Worm (Caenorhabditis elegans) whole organism, L4 larva: Measurements from ENCODE around the gene mvk-1.

Experiments used
- F10B5.3 ChIP-seq: sonication (generic microtip); optimal IDR thresholded peaks from 2 replicates; lab custom pipeline; 2016; ENCODE audit warnings: mild to moderate bottlenecking, missing genetic modification characterization, missing compliant biosample characterization
- F44E2.7 ChIP-seq: fragments of 200-800 bp; sonication (Bioruptor generic); IDR thresholded peaks from 2 replicates; pipeline ENCODE4 v2.1.2; 2022; ENCODE audit warnings: missing genetic modification characterization, missing compliant biosample characterization
- T26A8.4 ChIP-seq: fragments of 200-800 bp; sonication (Bioruptor generic); IDR thresholded peaks from 2 replicates; pipeline ENCODE4 v1.3.6; 2022; ENCODE audit warnings: missing genetic modification characterization, missing compliant biosample characterization
- Y105C5A.15 ChIP-seq: fragments of 200-800 bp; sonication (Bioruptor generic); IDR thresholded peaks from 2 replicates; pipeline ENCODE4 v1.3.6; 2022; ENCODE audit warnings: missing genetic modification characterization, missing compliant biosample characterization
- Y75B8A.6 ChIP-seq: fragments of 200-800 bp; sonication (Bioruptor generic); IDR thresholded peaks from 2 replicates; pipeline ENCODE4 v1.3.6; 2022; ENCODE audit warnings: missing genetic modification reagents, missing genetic modification characterization, missing compliant biosample characterization
- ZK546.5 ChIP-seq, 2 experiments: sonication (generic microtip); optimal IDR thresholded peaks; 2 replicates each; lab custom pipeline; 2017; ENCODE audit warnings: missing biosample characterization in 2 of 2, missing genetic modification characterization in 2 of 2
- aly-2 ChIP-seq: sonication (generic microtip); optimal IDR thresholded peaks from 2 replicates; lab custom pipeline; 2018; ENCODE audit warnings: missing biosample characterization, missing genetic modification characterization
- ceh-28 ChIP-seq: fragments of 150-350 bp; optimal IDR thresholded peaks from 2 replicates; lab custom pipeline; 2014; ENCODE audit warnings: missing biosample characterization, missing genetic modification reagents, missing genetic modification characterization
- ceh-82 ChIP-seq: sonication (generic microtip); optimal IDR thresholded peaks from 2 replicates; lab custom pipeline; 2017; ENCODE audit warnings: missing biosample characterization, missing genetic modification characterization
- cey-2 ChIP-seq: sonication (generic microtip); optimal IDR thresholded peaks from 3 replicates; lab custom pipeline; 2017; ENCODE audit warnings: missing genetic modification characterization, mild to moderate bottlenecking, missing compliant biosample characterization, antibody characterized with exemption, borderline replicate concordance; ENCODE audit not compliant: insufficient read depth
- daf-16 ChIP-seq, 3 experiments: sonication (generic microtip); optimal IDR thresholded peaks; 2 replicates each; lab custom pipeline; 2016 to 2017; ENCODE audit warnings: missing genetic modification characterization in 3 of 3, missing genetic modification reagents in 3 of 3, mild to moderate bottlenecking in 2 of 3, missing compliant biosample characterization in 2 of 3, missing biosample characterization in 1 of 3, moderate library complexity in 1 of 3
- duxl-1 ChIP-seq: sonication (generic microtip); optimal IDR thresholded peaks from 2 replicates; lab custom pipeline; 2016; ENCODE audit warnings: mild to moderate bottlenecking, missing genetic modification characterization, moderate library complexity, missing compliant biosample characterization; ENCODE audit not compliant: poor library complexity
- dve-1 ChIP-seq: sonication (generic microtip); optimal IDR thresholded peaks from 2 replicates; lab custom pipeline; 2017; ENCODE audit warnings: antibody characterized with exemption, mild to moderate bottlenecking, missing genetic modification characterization, missing compliant biosample characterization; ENCODE audit not compliant: insufficient read depth
- egl-27 ChIP-seq: sonication (generic microtip); optimal IDR thresholded peaks from 3 replicates; lab custom pipeline; 2017; ENCODE audit warnings: missing biosample characterization, missing genetic modification reagents, missing genetic modification characterization
- hlh-11 ChIP-seq: fragments of 200-800 bp; sonication (Bioruptor generic); optimal IDR thresholded peaks from 2 replicates; lab custom pipeline; 2018; ENCODE audit warnings: mild to moderate bottlenecking, missing genetic modification characterization, missing compliant biosample characterization
- jun-1 ChIP-seq: fragments of 150-350 bp; optimal IDR thresholded peaks from 2 replicates; lab custom pipeline; 2014; ENCODE audit warnings: missing biosample characterization, missing genetic modification reagents, missing genetic modification characterization
- lim-7 ChIP-seq: fragments of 200-800 bp; sonication (Bioruptor generic); IDR thresholded peaks from 2 replicates; pipeline ENCODE4 v1.3.6; 2022; ENCODE audit warnings: missing genetic modification characterization, missing compliant biosample characterization
- lin-1 ChIP-seq: fragments of 200-800 bp; sonication (Bioruptor generic); IDR thresholded peaks from 2 replicates; pipeline ENCODE4 v1.3.6; 2022; ENCODE audit warnings: missing genetic modification reagents, missing genetic modification characterization, missing compliant biosample characterization
- lin-13 ChIP-seq: fragments of 150-350 bp; optimal IDR thresholded peaks from 2 replicates; lab custom pipeline; 2014; ENCODE audit warnings: missing biosample characterization, missing genetic modification reagents, missing genetic modification characterization
- lin-38 ChIP-seq: fragments of 200-800 bp; sonication (Bioruptor generic); IDR thresholded peaks from 2 replicates; pipeline ENCODE4 v1.3.6; 2022; ENCODE audit warnings: missing genetic modification reagents, missing genetic modification characterization, missing compliant biosample characterization
- lir-3 ChIP-seq: sonication (generic microtip); optimal IDR thresholded peaks from 2 replicates; lab custom pipeline; 2016; ENCODE audit warnings: mild to moderate bottlenecking, missing genetic modification characterization, missing compliant biosample characterization
- lsy-2 ChIP-seq, 2 experiments: fragments of 150-350 bp in 1 of 2; sonication (generic microtip) in 1 of 2; optimal IDR thresholded peaks; 2 replicates each; lab custom pipeline; 2014 to 2017; ENCODE audit warnings: missing biosample characterization in 2 of 2, missing genetic modification characterization in 2 of 2
- mdl-1 ChIP-seq, 2 experiments: fragments of 150-350 bp in 1 of 2; sonication (generic microtip) in 1 of 2; optimal IDR thresholded peaks; 2 replicates each; lab custom pipeline; 2014 to 2017; ENCODE audit warnings: missing biosample characterization in 2 of 2, missing genetic modification characterization in 2 of 2
- mes-2 ChIP-seq: sonication (generic microtip); optimal IDR thresholded peaks from 2 replicates; lab custom pipeline; 2016; ENCODE audit warnings: missing genotype, mild to moderate bottlenecking, missing genetic modification characterization, missing compliant biosample characterization; ENCODE audit not compliant: poor library complexity, severe bottlenecking
- nhr-102 ChIP-seq: sonication (generic microtip); optimal IDR thresholded peaks from 2 replicates; lab custom pipeline; 2016; ENCODE audit warnings: mild to moderate bottlenecking, missing genetic modification characterization, moderate library complexity, missing compliant biosample characterization
- nhr-11 ChIP-seq: fragments of 150-350 bp; optimal IDR thresholded peaks from 2 replicates; lab custom pipeline; 2014; ENCODE audit warnings: missing biosample characterization, missing genetic modification characterization
- nhr-237 ChIP-seq: sonication (generic microtip); optimal IDR thresholded peaks from 2 replicates; lab custom pipeline; 2017; ENCODE audit warnings: missing biosample characterization, missing genetic modification characterization
- nhr-28 ChIP-seq: fragments of 150-350 bp; optimal IDR thresholded peaks from 2 replicates; lab custom pipeline; 2014; ENCODE audit warnings: missing biosample characterization, missing genetic modification characterization
- nhr-41 ChIP-seq: fragments of 200-800 bp; sonication (Bioruptor generic); IDR thresholded peaks from 2 replicates; pipeline ENCODE4 v1.3.6; 2022; ENCODE audit warnings: missing genetic modification reagents, missing genetic modification characterization, missing compliant biosample characterization
- nhr-42 ChIP-seq: fragments of 200-800 bp; sonication (Bioruptor generic); IDR thresholded peaks from 2 replicates; pipeline ENCODE4 v1.3.6; 2022; ENCODE audit warnings: missing genetic modification characterization, missing compliant biosample characterization
- nhr-48 ChIP-seq: sonication (generic microtip); optimal IDR thresholded peaks from 2 replicates; lab custom pipeline; 2016; ENCODE audit warnings: mild to moderate bottlenecking, missing genetic modification characterization, missing compliant biosample characterization
- nhr-77 ChIP-seq: fragments of 150-350 bp; optimal IDR thresholded peaks from 2 replicates; lab custom pipeline; 2014; ENCODE audit warnings: missing biosample characterization, missing genetic modification characterization
- pha-4 ChIP-seq, 2 experiments: fragments of 150-350 bp in 1 of 2; fragments of 200-800 bp in 1 of 2; sonication (Bioruptor generic) in 1 of 2; IDR thresholded peaks in 1 of 2; optimal IDR thresholded peaks in 1 of 2; 2 replicates each; pipeline versions ENCODE4 v1.3.6 to Lab custom; 2014 to 2022; ENCODE audit warnings: missing genetic modification characterization in 2 of 2, missing genetic modification reagents in 2 of 2, missing biosample characterization in 1 of 2, missing compliant biosample characterization in 1 of 2
- pqm-1 ChIP-seq: sonication (generic microtip); optimal IDR thresholded peaks from 2 replicates; lab custom pipeline; 2017; ENCODE audit warnings: missing biosample characterization, missing genetic modification characterization
- skn-1 ChIP-seq: fragments of 150-350 bp; optimal IDR thresholded peaks from 2 replicates; lab custom pipeline; 2014; ENCODE audit warnings: missing biosample characterization, missing genetic modification characterization
- spr-1 ChIP-seq: sonication (generic microtip); optimal IDR thresholded peaks from 2 replicates; lab custom pipeline; 2016; ENCODE audit warnings: mild to moderate bottlenecking, missing genetic modification characterization, missing compliant biosample characterization
- unc-130 ChIP-seq: sonication (generic microtip); optimal IDR thresholded peaks from 2 replicates; lab custom pipeline; 2016; ENCODE audit warnings: missing genetic modification reagents, missing genetic modification characterization, missing compliant biosample characterization
- unc-39 ChIP-seq: sonication (generic microtip); optimal IDR thresholded peaks from 2 replicates; lab custom pipeline; 2017; ENCODE audit warnings: missing biosample characterization, missing genetic modification characterization
- vab-7 ChIP-seq: fragments of 200-800 bp; sonication (Bioruptor generic); IDR thresholded peaks from 2 replicates; pipeline ENCODE4 v1.3.6; 2022; ENCODE audit warnings: missing genetic modification reagents, missing genetic modification characterization, missing compliant biosample characterization
- zip-11 ChIP-seq: fragments of 200-800 bp; sonication (Bioruptor generic); IDR thresholded peaks from 2 replicates; pipeline ENCODE4 v1.3.6; 2022; ENCODE audit warnings: missing genetic modification characterization, missing compliant biosample characterization
- ztf-11 ChIP-seq: fragments of 150-350 bp; optimal IDR thresholded peaks from 2 replicates; lab custom pipeline; 2014; ENCODE audit warnings: missing biosample characterization, missing genetic modification characterization

mvk-1 gene

DNA sequence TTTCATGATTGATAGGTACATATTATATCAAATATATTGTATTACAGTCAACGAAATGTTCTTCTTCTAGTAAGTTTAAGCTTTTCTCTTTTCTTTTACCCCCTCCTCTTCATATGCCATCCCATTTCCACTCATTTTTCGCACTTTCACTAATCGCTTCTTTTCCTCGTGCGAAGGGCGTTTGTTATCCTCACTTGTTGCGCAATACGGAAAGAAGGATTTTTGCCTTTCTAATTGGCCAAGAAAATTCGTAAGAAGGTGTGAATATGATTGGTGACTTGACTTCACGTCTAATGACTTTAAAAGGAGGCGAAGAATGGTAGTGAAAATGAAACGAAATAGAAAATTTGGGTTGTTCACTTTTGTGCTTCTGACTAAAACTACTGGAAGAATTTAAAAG, 40.4 kb downstream of the mvk-1 start:
- TF ChIP-seq duxl-1 (no peak), ceh-82 (tag; lab: Kevin White, UChicago) (no peak), nhr-42 (GFP tag; lab: Robert Waterston, UW) (no peak), nhr-28 (no peak), T26A8.4 (GFP tag; lab: Robert Waterston, UW) (no peak), lin-38 (GFP tag; lab: Robert Waterston, UW) (no peak), lim-7 (GFP tag; lab: Robert Waterston, UW) (no peak), ztf-11 (tag; lab: Kevin White, UChicago) (no peak), skn-1 (tag; lab: Kevin White, UChicago) (no peak), jun-1 (tag; lab: Kevin White, UChicago) (no peak), mdl-1 (tag; optimal IDR thresholded peaks at IDR 0.05; lab: Kevin White, UChicago) (no peak), egl-27 (no peak), Y105C5A.15 (GFP tag; lab: Robert Waterston, UW) (no peak)

DNA sequence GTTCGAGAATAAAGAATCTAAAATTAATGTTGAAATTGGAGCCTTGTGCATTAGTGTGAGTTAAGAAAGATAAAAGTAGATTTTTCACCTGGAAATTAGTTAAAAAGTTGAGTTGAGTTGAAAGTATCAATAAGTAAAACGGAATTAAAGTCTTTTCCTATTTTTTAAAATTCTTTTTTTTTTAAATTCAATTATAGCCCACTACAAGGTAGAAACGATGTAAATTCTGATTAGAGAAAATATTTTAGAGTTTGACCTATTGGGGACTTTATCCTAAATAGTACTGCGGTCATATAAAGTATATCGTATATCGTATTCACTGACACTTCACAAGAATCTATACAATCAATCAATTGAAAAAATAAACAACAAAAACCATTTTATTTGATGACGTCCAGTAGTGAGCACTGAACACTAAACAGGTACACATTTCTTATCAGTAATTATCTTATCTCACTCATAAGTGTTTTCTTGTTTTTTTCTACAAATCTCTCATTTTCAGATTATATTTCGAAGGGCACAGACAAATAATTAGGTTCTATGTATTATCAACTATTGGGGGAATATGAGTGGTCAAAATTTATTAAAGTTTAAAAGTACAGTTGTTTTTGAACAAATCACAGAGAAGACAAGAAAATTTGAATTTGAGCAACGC, 48.2 kb downstream of the mvk-1 start, which contains the start of gene wht-1:
wht-1 (minus strand) TSS at position 51 of the 655 bp plus-strand sequence.
- no peak for TF ChIP-seq ZK546.5 (tag; optimal IDR thresholded peaks at IDR 0.05; lab: Kevin White, UChicago)
- TF ChIP-seq dve-1: peak; percentile 75
- TF ChIP-seq cey-2 (tag; lab: Kevin White, UChicago): no peak
- no peak for TF ChIP-seq unc-39
- TF ChIP-seq ceh-28 (tag; lab: Kevin White, UChicago): no peak
- no peak for TF ChIP-seq F10B5.3
- TF ChIP-seq nhr-102 (tag; lab: Kevin White, UChicago): no peak
- TF ChIP-seq aly-2 (tag; lab: Kevin White, UChicago): no peak
- no peak for TF ChIP-seq vab-7 (GFP tag; lab: Robert Waterston, UW)
- TF ChIP-seq nhr-48 (tag; lab: Kevin White, UChicago): peak; percentile 5
- TF ChIP-seq skn-1 (tag; lab: Kevin White, UChicago): no peak
- no peak for TF ChIP-seq daf-16 (GFP tag; optimal IDR thresholded peaks at IDR 0.05; lab: Kevin White, UChicago)
- TF ChIP-seq daf-16 (tag; optimal IDR thresholded peaks at IDR 0.05; lab: Kevin White, UChicago): peak; percentile 95
- TF ChIP-seq nhr-11 (tag; lab: Kevin White, UChicago): no peak
- TF ChIP-seq mes-2 (tag; lab: Kevin White, UChicago): no peak
- TF ChIP-seq nhr-237 (tag; lab: Kevin White, UChicago): no peak
- no peak for TF ChIP-seq Y75B8A.6 (GFP tag; lab: Robert Waterston, UW)
- TF ChIP-seq lir-3 (tag; lab: Kevin White, UChicago): no peak
- no peak for TF ChIP-seq spr-1 (tag; lab: Kevin White, UChicago)
- peak; percentile 45 for TF ChIP-seq hlh-11 (tag; lab: Kevin White, UChicago)
- no peak for TF ChIP-seq pha-4 (GFP tag; IDR thresholded peaks at IDR 0.05; lab: Robert Waterston, UW)
- TF ChIP-seq pha-4 (tag; optimal IDR thresholded peaks at IDR 0.05; lab: Kevin White, UChicago): no peak
- no peak for TF ChIP-seq unc-130 (GFP tag; lab: Kevin White, UChicago)
- TF ChIP-seq nhr-41 (GFP tag; lab: Robert Waterston, UW): no peak
- no peak for TF ChIP-seq lin-1 (GFP tag; lab: Robert Waterston, UW)
- no peak for TF ChIP-seq duxl-1
- TF ChIP-seq lin-13 (GFP tag; lab: Kevin White, UChicago): no peak
- TF ChIP-seq zip-11 (GFP tag; lab: Robert Waterston, UW): no peak
- peak; percentile 15 for TF ChIP-seq nhr-77
- TF ChIP-seq F44E2.7 (GFP tag; lab: Robert Waterston, UW): no peak
- TF ChIP-seq lsy-2 (tag; optimal IDR thresholded peaks at IDR 0.05; lab: Kevin White, UChicago): no peak
- TF ChIP-seq nhr-28: peak; percentile 78
- TF ChIP-seq pqm-1 (tag; lab: Kevin White, UChicago): peak; percentile 70
